Worm (Caenorhabditis elegans) whole organism, L1 larva: Measurements from ENCODE around the gene C05C10.3.
A peak's percentile ranks its signal among the peaks of the same experiment; 100 is the strongest.

Experiments
- C16A3.4 ChIP-seq: fragments of 150-350 bp; optimal IDR thresholded peaks from 2 replicates; lab custom pipeline; 2014; ENCODE audit warnings: missing biosample characterization, missing genetic modification characterization
- F16B12.6 ChIP-seq: fragments of 150-350 bp; optimal IDR thresholded peaks from 2 replicates; lab custom pipeline; 2014; ENCODE audit warnings: missing biosample characterization, missing genetic modification characterization
- alr-1 ChIP-seq: fragments of 200-800 bp; sonication (Bioruptor generic); optimal IDR thresholded peaks from 2 replicates; lab custom pipeline; 2018; ENCODE audit warnings: borderline replicate concordance, mild to moderate bottlenecking, missing genetic modification characterization, missing compliant biosample characterization
- ama-1 ChIP-seq: fragments of 150-350 bp; optimal IDR thresholded peaks from 2 replicates; lab custom pipeline; 2014
- blmp-1 ChIP-seq: fragments of 150-350 bp; optimal IDR thresholded peaks from 2 replicates; lab custom pipeline; 2014; ENCODE audit warnings: missing biosample characterization, missing genetic modification characterization
- ceh-63 ChIP-seq: fragments of 200-800 bp; sonication (Bioruptor generic); optimal IDR thresholded peaks from 2 replicates; lab custom pipeline; 2018; ENCODE audit warnings: mild to moderate bottlenecking, missing genetic modification characterization, missing compliant biosample characterization
- dpl-1 ChIP-seq, 3 experiments: fragments of 150-350 bp in 2 of 3; sonication (generic microtip) in 1 of 3; optimal IDR thresholded peaks; 2 replicates each; lab custom pipeline; 2014 to 2017; ENCODE audit warnings: missing biosample characterization in 3 of 3, missing genetic modification characterization in 3 of 3, missing genetic modification reagents in 3 of 3
- dsc-1 ChIP-seq: sonication (generic microtip); optimal IDR thresholded peaks from 2 replicates; lab custom pipeline; 2016; ENCODE audit warnings: mild to moderate bottlenecking, missing genetic modification characterization, missing compliant biosample characterization
- efl-1 ChIP-seq, 4 experiments: fragments of 150-350 bp; optimal IDR thresholded peaks in 3 of 4; peaks in 1 of 4; 1 replicate in 1 of 4; 2 replicates in 3 of 4; lab custom pipeline; 2014; ENCODE audit warnings: missing biosample characterization in 2 of 4, missing genetic modification characterization in 2 of 4, missing genetic modification reagents in 2 of 4
- efl-3 ChIP-seq: fragments of 200-800 bp; sonication (Bioruptor generic); optimal IDR thresholded peaks from 2 replicates; lab custom pipeline; 2018; ENCODE audit warnings: mild to moderate bottlenecking, missing genetic modification characterization, missing compliant biosample characterization
- egl-27 ChIP-seq, 2 experiments: fragments of 150-350 bp in 1 of 2; sonication (generic microtip); optimal IDR thresholded peaks; 3 replicates each; lab custom pipeline; 2017 to 2018; ENCODE audit warnings: missing biosample characterization in 2 of 2, missing genetic modification characterization in 2 of 2, missing genetic modification reagents in 2 of 2
- elt-2 ChIP-seq: sonication (generic microtip); optimal IDR thresholded peaks from 2 replicates; lab custom pipeline; 2016; ENCODE audit warnings: missing genetic modification characterization, mild to moderate bottlenecking, inconsistent platforms, missing compliant biosample characterization, missing genetic modification reagents
- elt-3 ChIP-seq, 6 experiments: fragments of 150-350 bp in 1 of 6; sonication (generic microtip); optimal IDR thresholded peaks; 2 replicates each; lab custom pipeline; 2017 to 2018; ENCODE audit warnings: missing biosample characterization in 6 of 6, missing genetic modification characterization in 6 of 6, inconsistent platforms in 1 of 6
- fkh-4 ChIP-seq: sonication (generic microtip); optimal IDR thresholded peaks from 2 replicates; lab custom pipeline; 2016; ENCODE audit warnings: missing compliant biosample characterization, missing genetic modification characterization, borderline replicate concordance
- fos-1 ChIP-seq: fragments of 150-350 bp; optimal IDR thresholded peaks from 2 replicates; lab custom pipeline; 2014; ENCODE audit warnings: missing biosample characterization, missing genetic modification characterization
- hlh-4 ChIP-seq: sonication (generic microtip); optimal IDR thresholded peaks from 2 replicates; lab custom pipeline; 2016; ENCODE audit warnings: mild to moderate bottlenecking, missing genetic modification characterization, missing compliant biosample characterization
- irx-1 ChIP-seq: sonication (generic microtip); optimal IDR thresholded peaks from 2 replicates; lab custom pipeline; 2016; ENCODE audit warnings: missing genetic modification characterization, missing compliant biosample characterization
- isw-1 ChIP-seq: fragments of 200-800 bp; sonication (Bioruptor generic); IDR thresholded peaks from 2 replicates; pipeline ENCODE4 v1.3.6; 2022; ENCODE audit warnings: missing genetic modification characterization, missing compliant biosample characterization
- lin-13 ChIP-seq: fragments of 150-350 bp; optimal IDR thresholded peaks from 2 replicates; lab custom pipeline; 2014; ENCODE audit warnings: missing biosample characterization, missing genetic modification reagents, missing genetic modification characterization
- lin-14 ChIP-seq: fragments of 200-800 bp; sonication (Bioruptor generic); optimal IDR thresholded peaks from 2 replicates; lab custom pipeline; 2018; ENCODE audit warnings: mild to moderate bottlenecking, missing genetic modification characterization, moderate library complexity, missing compliant biosample characterization
- lin-35 ChIP-seq, 2 experiments: fragments of 150-350 bp; optimal IDR thresholded peaks; 2 replicates each; lab custom pipeline; 2014; ENCODE audit warnings: missing biosample characterization in 2 of 2, missing genetic modification characterization in 2 of 2, missing genetic modification reagents in 2 of 2
- lir-3 ChIP-seq: sonication (generic microtip); optimal IDR thresholded peaks from 2 replicates; lab custom pipeline; 2016; ENCODE audit warnings: mild to moderate bottlenecking, missing genetic modification characterization, moderate library complexity, missing compliant biosample characterization; ENCODE audit not compliant: poor library complexity
- mab-9 ChIP-seq: fragments of 200-800 bp; sonication (Bioruptor generic); IDR thresholded peaks from 2 replicates; pipeline ENCODE4 v1.3.6; 2022; ENCODE audit warnings: missing genetic modification reagents, missing genetic modification characterization, missing compliant biosample characterization
- mdl-1 ChIP-seq, 2 experiments: fragments of 150-350 bp; optimal IDR thresholded peaks; 2 replicates each; lab custom pipeline; 2014 to 2017; ENCODE audit warnings: missing biosample characterization in 2 of 2, missing genetic modification characterization in 2 of 2, inconsistent platforms in 1 of 2
- mef-2 ChIP-seq: fragments of 150-350 bp; optimal IDR thresholded peaks from 2 replicates; lab custom pipeline; 2014; ENCODE audit warnings: missing biosample characterization, missing genetic modification characterization
- mep-1 ChIP-seq: fragments of 150-350 bp; optimal IDR thresholded peaks from 2 replicates; lab custom pipeline; 2014; ENCODE audit warnings: missing biosample characterization, missing genetic modification characterization
- nhr-11 ChIP-seq: fragments of 150-350 bp; optimal IDR thresholded peaks from 2 replicates; lab custom pipeline; 2014; ENCODE audit warnings: missing biosample characterization, missing genetic modification characterization
- nhr-12 ChIP-seq: sonication (generic microtip); optimal IDR thresholded peaks from 2 replicates; lab custom pipeline; 2017; ENCODE audit warnings: missing biosample characterization, missing genetic modification characterization
- nhr-19 ChIP-seq: fragments of 200-800 bp; sonication (Bioruptor generic); conservative IDR thresholded peaks from 2 replicates; pipeline ENCODE4 v1.3.6; 2022; ENCODE audit warnings: missing genetic modification characterization, missing compliant biosample characterization
- nhr-20 ChIP-seq: sonication (generic microtip); optimal IDR thresholded peaks from 2 replicates; lab custom pipeline; 2016; ENCODE audit warnings: mild to moderate bottlenecking, missing genetic modification characterization, missing compliant biosample characterization
- nhr-237 ChIP-seq: fragments of 150-350 bp; optimal IDR thresholded peaks from 2 replicates; lab custom pipeline; 2014; ENCODE audit warnings: missing biosample characterization, missing genetic modification characterization
- nhr-28 ChIP-seq: fragments of 150-350 bp; optimal IDR thresholded peaks from 2 replicates; lab custom pipeline; 2014; ENCODE audit warnings: missing biosample characterization, missing genetic modification characterization
- nhr-71 ChIP-seq: sonication (generic microtip); optimal IDR thresholded peaks from 2 replicates; lab custom pipeline; 2016; ENCODE audit warnings: mild to moderate bottlenecking, missing genetic modification characterization, moderate library complexity, missing compliant biosample characterization
- nhr-76 ChIP-seq: sonication (generic microtip); optimal IDR thresholded peaks from 2 replicates; lab custom pipeline; 2017; ENCODE audit warnings: missing biosample characterization, missing genetic modification characterization
- nhr-90 ChIP-seq: sonication (generic microtip); optimal IDR thresholded peaks from 2 replicates; lab custom pipeline; 2016; ENCODE audit warnings: mild to moderate bottlenecking, missing genetic modification characterization, missing compliant biosample characterization; ENCODE audit not compliant: poor library complexity
- pag-3 ChIP-seq: sonication (generic microtip); optimal IDR thresholded peaks from 2 replicates; lab custom pipeline; 2017; ENCODE audit warnings: missing genetic modification characterization, mild to moderate bottlenecking, missing compliant biosample characterization, antibody characterized with exemption, borderline replicate concordance; ENCODE audit not compliant: insufficient read depth
- pax-3 ChIP-seq: fragments of 200-800 bp; sonication (Bioruptor generic); optimal IDR thresholded peaks from 2 replicates; lab custom pipeline; 2018; ENCODE audit warnings: mild to moderate bottlenecking, missing genetic modification characterization, moderate library complexity, missing compliant biosample characterization
- pqm-1 ChIP-seq: sonication (generic microtip); optimal IDR thresholded peaks from 3 replicates; lab custom pipeline; 2017; ENCODE audit warnings: missing biosample characterization, missing genetic modification characterization
- rnt-1 ChIP-seq: sonication (generic microtip); optimal IDR thresholded peaks from 2 replicates; lab custom pipeline; 2016; ENCODE audit warnings: mild to moderate bottlenecking, missing genetic modification characterization, moderate library complexity, missing compliant biosample characterization
- skn-1 ChIP-seq: fragments of 150-350 bp; optimal IDR thresholded peaks from 2 replicates; lab custom pipeline; 2014; ENCODE audit warnings: missing biosample characterization, missing genetic modification characterization
- snpc-4 ChIP-seq: fragments of 150-350 bp; optimal IDR thresholded peaks from 2 replicates; lab custom pipeline; 2014; ENCODE audit warnings: missing biosample characterization, missing genetic modification characterization
- snu-23 ChIP-seq: sonication (generic microtip); optimal IDR thresholded peaks from 2 replicates; lab custom pipeline; 2016; ENCODE audit warnings: missing genetic modification characterization, missing compliant biosample characterization
- sup-37 ChIP-seq: fragments of 200-800 bp; sonication (Bioruptor generic); optimal IDR thresholded peaks from 2 replicates; lab custom pipeline; 2018; ENCODE audit warnings: mild to moderate bottlenecking, missing genetic modification characterization, missing compliant biosample characterization
- tlp-1 ChIP-seq: fragments of 150-350 bp; optimal IDR thresholded peaks from 2 replicates; lab custom pipeline; 2014; ENCODE audit warnings: missing biosample characterization, missing genetic modification characterization
- unc-130 ChIP-seq: fragments of 150-350 bp; optimal IDR thresholded peaks from 2 replicates; lab custom pipeline; 2017; ENCODE audit warnings: missing biosample characterization, missing genetic modification characterization, inconsistent platforms
- unc-86 ChIP-seq: sonication (generic microtip); optimal IDR thresholded peaks from 2 replicates; lab custom pipeline; 2016; ENCODE audit warnings: missing genetic modification characterization, missing compliant biosample characterization
- unc-98 ChIP-seq: fragments of 200-800 bp; sonication (Bioruptor generic); IDR thresholded peaks from 2 replicates; pipeline ENCODE4 v1.3.6; 2022; ENCODE audit warnings: missing genetic modification characterization, missing compliant biosample characterization
- vab-15 ChIP-seq: sonication (generic microtip); optimal IDR thresholded peaks from 2 replicates; lab custom pipeline; 2017; ENCODE audit warnings: missing genotype, mild to moderate bottlenecking, missing genetic modification characterization, missing compliant biosample characterization
- xbp-1 ChIP-seq: sonication (generic microtip); optimal IDR thresholded peaks from 2 replicates; lab custom pipeline; 2016; ENCODE audit warnings: missing genetic modification characterization, missing compliant biosample characterization
- zag-1 ChIP-seq: fragments of 150-350 bp; optimal IDR thresholded peaks from 2 replicates; lab custom pipeline; 2014; ENCODE audit warnings: missing biosample characterization, missing genetic modification characterization
- ztf-4 ChIP-seq: fragments of 150-350 bp; optimal IDR thresholded peaks from 2 replicates; lab custom pipeline; 2014; ENCODE audit warnings: missing biosample characterization, missing genetic modification characterization

Gene C05C10.3

ce11 chrII:9967999-9968706 is 31.5 kb upstream of the C05C10.3 start, which contains the start of the genes R53.4 and psf-1 (continued):
- TF ChIP-seq ztf-4 (tag; lab: Kevin White, UChicago), result no peak
- no peak for TF ChIP-seq zag-1 (tag; lab: Kevin White, UChicago)
- TF ChIP-seq ceh-63, result no peak
- TF ChIP-seq efl-3 (GFP tag; lab: Kevin White, UChicago), result no peak
- TF ChIP-seq blmp-1 (tag; lab: Kevin White, UChicago), result peak; percentile 62
- no peak for TF ChIP-seq pag-3 (tag; lab: Kevin White, UChicago)
- TF ChIP-seq fkh-4, result no peak
- TF ChIP-seq isw-1 (GFP tag; lab: Robert Waterston, UW), result peak; percentile 59
- TF ChIP-seq lin-14, result peak; percentile 75
- TF ChIP-seq dpl-1 (GFP tag; optimal IDR thresholded peaks at IDR 0.05; lab: Kevin White, UChicago), result peak; percentile 79 to 91 (median 83)
- TF ChIP-seq elt-3 (tag; optimal IDR thresholded peaks at IDR 0.05; lab: Kevin White, UChicago), result peak in 1 of 6 experiments; percentile 72
- peak; percentile 37 for TF ChIP-seq vab-15 (tag; lab: Kevin White, UChicago)
- peak; percentile 55 for TF ChIP-seq F16B12.6 (tag; lab: Kevin White, UChicago)
- no peak for TF ChIP-seq unc-98 (GFP tag; lab: Robert Waterston, UW)
- peak; percentile 76 for TF ChIP-seq mep-1
- TF ChIP-seq nhr-76, result no peak
- no peak for TF ChIP-seq pqm-1
- TF ChIP-seq mef-2 (tag; lab: Kevin White, UChicago), result no peak
- TF ChIP-seq lin-35 (GFP tag; optimal IDR thresholded peaks at IDR 0.05; lab: Kevin White, UChicago), result peak; percentile 87 to 92
- TF ChIP-seq pax-3, result peak; percentile 33
- no peak for TF ChIP-seq hlh-4 (tag; lab: Kevin White, UChicago)
- TF ChIP-seq nhr-20 (tag; lab: Kevin White, UChicago), result peak; percentile 71
- peak; percentile 61 for TF ChIP-seq xbp-1
- peak; percentile 30 for TF ChIP-seq unc-86 (tag; lab: Kevin White, UChicago)
- peak; percentile 32 for TF ChIP-seq unc-130 (tag; lab: Kevin White, UChicago)
- TF ChIP-seq irx-1 (tag; lab: Kevin White, UChicago), result peak; percentile 53
- TF ChIP-seq alr-1 (tag; lab: Kevin White, UChicago), result no peak
- TF ChIP-seq nhr-237 (tag; lab: Kevin White, UChicago), result no peak
- peak; percentile 66 to 86 for TF ChIP-seq efl-1 (optimal IDR thresholded peaks at IDR 0.05; lab: Kevin White, UChicago)
- TF ChIP-seq efl-1 (GFP tag; optimal IDR thresholded peaks at IDR 0.05 in 1 of 2; lab: Kevin White, UChicago), result peak; percentile 87 to 97
- no peak for TF ChIP-seq nhr-11 (tag; lab: Kevin White, UChicago)
- TF ChIP-seq ama-1, result no peak
- no peak for TF ChIP-seq elt-2
- TF ChIP-seq tlp-1 (tag; lab: Kevin White, UChicago), result no peak
- no peak for TF ChIP-seq mab-9
- peak; percentile 19 for TF ChIP-seq dsc-1 (tag; lab: Kevin White, UChicago)
- TF ChIP-seq nhr-90 (tag; lab: Kevin White, UChicago), result peak; percentile 46
- TF ChIP-seq nhr-28 (tag; lab: Kevin White, UChicago), result no peak
- peak; percentile 91 for TF ChIP-seq rnt-1
- no peak for TF ChIP-seq egl-27 (tag; optimal IDR thresholded peaks at IDR 0.05; lab: Kevin White, UChicago)
- peak; percentile 48 for TF ChIP-seq nhr-19 (GFP tag; lab: Robert Waterston, UW)
- peak; percentile 83 for TF ChIP-seq skn-1 (tag; lab: Kevin White, UChicago)
- peak; percentile 23 for TF ChIP-seq snpc-4 (tag; lab: Kevin White, UChicago)
- peak; percentile 61 for TF ChIP-seq C16A3.4 (tag; lab: Kevin White, UChicago)
- no peak for TF ChIP-seq sup-37 (GFP tag; lab: Kevin White, UChicago)
- TF ChIP-seq nhr-71 (tag; lab: Kevin White, UChicago), result peak; percentile 81
- TF ChIP-seq fos-1, result no peak
- TF ChIP-seq lin-13 (GFP tag; lab: Kevin White, UChicago), result peak; percentile 53
- TF ChIP-seq snu-23, result peak; percentile 75
- no peak for TF ChIP-seq nhr-12 (tag; lab: Kevin White, UChicago)
- TF ChIP-seq mdl-1 (tag; optimal IDR thresholded peaks at IDR 0.05; lab: Kevin White, UChicago), result peak in 1 of 2 experiments; percentile 24
- peak; percentile 86 for TF ChIP-seq lir-3 (tag; lab: Kevin White, UChicago)
